Worm (Caenorhabditis elegans) whole organism, young adult: ENCODE measurements around the gene cpb-2.
A peak's percentile ranks its signal among the peaks of the same experiment; 100 is the strongest.

Experiments used
- D2030.7 ChIP-seq: fragments of 200-800 bp; sonication (Bioruptor generic); IDR thresholded peaks from 2 replicates; pipeline ENCODE4 v1.3.6; 2022; ENCODE audit warnings: missing genetic modification reagents, missing genetic modification characterization, missing compliant biosample characterization
- F22D6.2 ChIP-seq: sonication (generic microtip); optimal IDR thresholded peaks from 2 replicates; lab custom pipeline; 2016; ENCODE audit warnings: mild to moderate bottlenecking, missing genetic modification characterization, missing compliant biosample characterization
- F23B12.7 ChIP-seq: sonication (generic microtip); optimal IDR thresholded peaks from 2 replicates; lab custom pipeline; 2017; ENCODE audit warnings: missing genetic modification characterization, mild to moderate bottlenecking, missing compliant biosample characterization, antibody characterized with exemption, moderate library complexity; ENCODE audit not compliant: insufficient read depth
- F33H1.4 ChIP-seq: fragments of 200-800 bp; sonication (Bioruptor generic); IDR thresholded peaks from 2 replicates; pipeline ENCODE4 v1.3.6; 2022; ENCODE audit warnings: missing genetic modification reagents, missing genetic modification characterization, missing compliant biosample characterization
- F37B4.10 ChIP-seq: fragments of 200-800 bp; sonication (Bioruptor generic); IDR thresholded peaks from 2 replicates; pipeline ENCODE4 v1.3.6; 2022; ENCODE audit warnings: missing genetic modification characterization, missing compliant biosample characterization
- F49E8.2 ChIP-seq: sonication (generic microtip); optimal IDR thresholded peaks from 3 replicates; lab custom pipeline; 2017; ENCODE audit warnings: missing genetic modification characterization, mild to moderate bottlenecking, missing compliant biosample characterization, antibody characterized with exemption, moderate library complexity; ENCODE audit not compliant: insufficient read depth
- F52B5.7 ChIP-seq: sonication (generic microtip); optimal IDR thresholded peaks from 2 replicates; lab custom pipeline; 2016; ENCODE audit warnings: mild to moderate bottlenecking, missing genetic modification characterization, missing compliant biosample characterization
- F57A8.1 ChIP-seq: fragments of 200-800 bp; sonication (Bioruptor generic); optimal IDR thresholded peaks from 2 replicates; lab custom pipeline; 2018; ENCODE audit warnings: mild to moderate bottlenecking, missing genetic modification characterization, moderate library complexity, missing compliant biosample characterization
- F57C9.4 ChIP-seq: sonication (generic microtip); optimal IDR thresholded peaks from 2 replicates; lab custom pipeline; 2017; ENCODE audit warnings: mild to moderate bottlenecking, missing genetic modification characterization, missing compliant biosample characterization
- T26A5.8 ChIP-seq: sonication (generic microtip); optimal IDR thresholded peaks from 2 replicates; lab custom pipeline; 2016; ENCODE audit warnings: missing genetic modification characterization, missing compliant biosample characterization
- Y53G8AR.9 ChIP-seq: fragments of 200-800 bp; sonication (Bioruptor generic); conservative IDR thresholded peaks from 2 replicates; pipeline ENCODE4 v1.3.6; 2022; ENCODE audit warnings: missing genetic modification reagents, missing genetic modification characterization, missing compliant biosample characterization
- ZK185.1 ChIP-seq: sonication (generic microtip); optimal IDR thresholded peaks from 2 replicates; lab custom pipeline; 2016; ENCODE audit warnings: mild to moderate bottlenecking, missing genetic modification characterization, missing compliant biosample characterization; ENCODE audit not compliant: poor library complexity, severe bottlenecking
- akir-1 ChIP-seq: fragments of 200-800 bp; sonication (Bioruptor generic); optimal IDR thresholded peaks from 2 replicates; lab custom pipeline; 2018; ENCODE audit warnings: mild to moderate bottlenecking, missing genetic modification characterization, moderate library complexity, missing compliant biosample characterization
- ama-1 ChIP-seq, 3 experiments: fragments of 150-350 bp in 1 of 3; sonication (generic microtip) in 2 of 3; optimal IDR thresholded peaks; 2 replicates each; lab custom pipeline; 2014 to 2018; ENCODE audit warnings: missing biosample characterization in 2 of 3, missing genetic modification characterization in 2 of 3, missing genetic modification reagents in 2 of 3
- aptf-2 ChIP-seq: fragments of 200-800 bp; sonication (Bioruptor generic); conservative IDR thresholded peaks from 2 replicates; pipeline ENCODE4 v1.3.6; 2022; ENCODE audit warnings: missing genetic modification reagents, missing genetic modification characterization, missing compliant biosample characterization
- ccch-3 ChIP-seq: fragments of 200-800 bp; sonication (Bioruptor generic); optimal IDR thresholded peaks from 2 replicates; lab custom pipeline; 2018; ENCODE audit warnings: mild to moderate bottlenecking, missing genetic modification characterization, missing compliant biosample characterization
- cebp-1 ChIP-seq, 2 experiments: fragments of 200-800 bp in 1 of 2; sonication (Bioruptor generic) in 1 of 2; sonication (generic microtip) in 1 of 2; IDR thresholded peaks in 1 of 2; optimal IDR thresholded peaks in 1 of 2; 2 replicates each; pipeline versions ENCODE4 v1.3.6 to Lab custom; 2017 to 2022; ENCODE audit warnings: missing compliant biosample characterization in 2 of 2, missing genetic modification characterization in 2 of 2, mild to moderate bottlenecking in 1 of 2, missing genetic modification reagents in 1 of 2, moderate library complexity in 1 of 2
- ceh-40 ChIP-seq: fragments of 200-800 bp; sonication (Bioruptor generic); IDR thresholded peaks from 2 replicates; pipeline ENCODE4 v1.3.6; 2022; ENCODE audit warnings: missing genetic modification characterization, missing compliant biosample characterization
- dox-1 ChIP-seq: fragments of 200-800 bp; sonication (Bioruptor generic); IDR thresholded peaks from 2 replicates; pipeline ENCODE4 v1.3.6; 2022; ENCODE audit warnings: missing genetic modification reagents, missing genetic modification characterization, missing compliant biosample characterization
- efl-1 ChIP-seq: fragments of 150-350 bp; optimal IDR thresholded peaks from 2 replicates; lab custom pipeline; 2014; ENCODE audit warnings: missing biosample characterization, missing genetic modification reagents, missing genetic modification characterization
- egl-18 ChIP-seq: fragments of 200-800 bp; sonication (Bioruptor generic); IDR thresholded peaks from 2 replicates; pipeline ENCODE4 v1.3.6; 2022; ENCODE audit warnings: missing genetic modification reagents, missing genetic modification characterization, missing compliant biosample characterization
- egl-44 ChIP-seq: fragments of 200-800 bp; sonication (Bioruptor generic); IDR thresholded peaks from 2 replicates; pipeline ENCODE4 v1.3.6; 2022; ENCODE audit warnings: missing genetic modification reagents, missing genetic modification characterization, missing compliant biosample characterization
- egrh-3 ChIP-seq: fragments of 200-800 bp; sonication (Bioruptor generic); IDR thresholded peaks from 2 replicates; pipeline ENCODE4 v1.3.6; 2022; ENCODE audit warnings: missing genetic modification reagents, missing genetic modification characterization, missing compliant biosample characterization
- gei-17 ChIP-seq: fragments of 200-800 bp; sonication (Bioruptor generic); optimal IDR thresholded peaks from 2 replicates; lab custom pipeline; 2018; ENCODE audit warnings: mild to moderate bottlenecking, missing genetic modification characterization, missing compliant biosample characterization
- him-1 ChIP-seq: sonication (generic microtip); optimal IDR thresholded peaks from 2 replicates; lab custom pipeline; 2016; ENCODE audit warnings: missing genotype, missing genetic modification reagents, missing genetic modification characterization, missing compliant biosample characterization
- hmg-20 ChIP-seq: fragments of 200-800 bp; sonication (Bioruptor generic); IDR thresholded peaks from 2 replicates; pipeline ENCODE4 v1.3.6; 2022; ENCODE audit warnings: missing genetic modification reagents, missing genetic modification characterization, missing compliant biosample characterization
- hrde-1 ChIP-seq: sonication (generic microtip); optimal IDR thresholded peaks from 2 replicates; lab custom pipeline; 2016; ENCODE audit warnings: missing genetic modification characterization, mild to moderate bottlenecking, missing compliant biosample characterization, moderate library complexity, missing genotype, missing genetic modification reagents, borderline replicate concordance
- lin-26 ChIP-seq: fragments of 200-800 bp; sonication (Bioruptor generic); IDR thresholded peaks from 2 replicates; pipeline ENCODE4 v1.3.6; 2022; ENCODE audit warnings: missing genetic modification reagents, missing genetic modification characterization, missing compliant biosample characterization
- lin-35 ChIP-seq, 3 experiments: fragments of 150-350 bp in 2 of 3; sonication (generic microtip) in 1 of 3; optimal IDR thresholded peaks; 2 replicates each; lab custom pipeline; 2014 to 2018; ENCODE audit warnings: missing biosample characterization in 3 of 3, missing genetic modification characterization in 3 of 3, missing genetic modification reagents in 3 of 3
- lin-54 ChIP-seq: fragments of 200-800 bp; sonication (Bioruptor generic); optimal IDR thresholded peaks from 2 replicates; lab custom pipeline; 2018; ENCODE audit warnings: mild to moderate bottlenecking, missing genetic modification characterization, missing compliant biosample characterization
- lir-1 ChIP-seq: fragments of 200-800 bp; sonication (Bioruptor generic); conservative IDR thresholded peaks from 2 replicates; pipeline ENCODE4 v1.3.6; 2022; ENCODE audit warnings: missing genetic modification reagents, missing genetic modification characterization, missing compliant biosample characterization
- lsl-1 ChIP-seq: fragments of 200-800 bp; sonication (Bioruptor generic); optimal IDR thresholded peaks from 2 replicates; lab custom pipeline; 2018; ENCODE audit warnings: mild to moderate bottlenecking, missing genetic modification characterization, moderate library complexity, missing compliant biosample characterization
- madf-10 ChIP-seq: sonication (generic microtip); optimal IDR thresholded peaks from 2 replicates; lab custom pipeline; 2016; ENCODE audit warnings: mild to moderate bottlenecking, missing genetic modification characterization, missing compliant biosample characterization
- mxl-1 ChIP-seq: sonication (generic microtip); optimal IDR thresholded peaks from 2 replicates; lab custom pipeline; 2016; ENCODE audit warnings: missing genetic modification characterization, missing compliant biosample characterization
- nfyb-1 ChIP-seq: fragments of 200-800 bp; sonication (Bioruptor generic); IDR thresholded peaks from 2 replicates; pipeline ENCODE4 v1.3.6; 2022; ENCODE audit warnings: missing genetic modification reagents, missing genetic modification characterization, missing compliant biosample characterization
- nhr-120 ChIP-seq: fragments of 200-800 bp; sonication (Bioruptor generic); IDR thresholded peaks from 2 replicates; pipeline ENCODE4 v1.3.6; 2022; ENCODE audit warnings: missing genetic modification characterization, missing compliant biosample characterization
- nhr-80 ChIP-seq: sonication (generic microtip); optimal IDR thresholded peaks from 2 replicates; lab custom pipeline; 2016; ENCODE audit warnings: missing genetic modification characterization, missing compliant biosample characterization
- pbrm-1 ChIP-seq: fragments of 200-800 bp; sonication (Bioruptor generic); IDR thresholded peaks from 2 replicates; pipeline ENCODE4 v1.3.6; 2022; ENCODE audit warnings: missing genetic modification reagents, missing genetic modification characterization, missing compliant biosample characterization
- rpc-1 ChIP-seq, 2 experiments: fragments of 150-350 bp in 1 of 2; sonication (generic microtip) in 1 of 2; optimal IDR thresholded peaks; 2 replicates each; lab custom pipeline; 2014 to 2018; ENCODE audit warnings: missing biosample characterization in 1 of 2, missing genetic modification characterization in 1 of 2, missing genetic modification reagents in 1 of 2, missing genotype in 1 of 2
- snpc-3.4 ChIP-seq: sonication (generic microtip); optimal IDR thresholded peaks from 2 replicates; lab custom pipeline; 2017; ENCODE audit warnings: missing genetic modification characterization, mild to moderate bottlenecking, missing compliant biosample characterization, antibody characterized with exemption, moderate library complexity, missing genotype, missing genetic modification reagents
- tbp1 ChIP-seq: fragments of 200-800 bp; sonication (Bioruptor generic); optimal IDR thresholded peaks from 2 replicates; lab custom pipeline; 2018; ENCODE audit warnings: mild to moderate bottlenecking, missing genetic modification characterization, missing compliant biosample characterization
- zfh-2 ChIP-seq: fragments of 200-800 bp; sonication (Bioruptor generic); conservative IDR thresholded peaks from 2 replicates; pipeline ENCODE4 v1.3.6; 2022; ENCODE audit warnings: missing genetic modification reagents, missing genetic modification characterization, missing compliant biosample characterization
- ztf-18 ChIP-seq: sonication (generic microtip); optimal IDR thresholded peaks from 2 replicates; lab custom pipeline; 2016; ENCODE audit warnings: missing genotype, mild to moderate bottlenecking, missing genetic modification characterization, missing compliant biosample characterization
- ztf-28 ChIP-seq: fragments of 200-800 bp; sonication (Bioruptor generic); IDR thresholded peaks from 2 replicates; pipeline ENCODE4 v1.3.6; 2022; ENCODE audit warnings: missing genetic modification reagents, missing genetic modification characterization, missing compliant biosample characterization
- ztf-6 ChIP-seq: fragments of 200-800 bp; sonication (Bioruptor generic); IDR thresholded peaks from 2 replicates; pipeline ENCODE4 v1.3.6; 2022; ENCODE audit warnings: missing genetic modification reagents, missing genetic modification characterization, missing compliant biosample characterization

cpb-2 gene

ce11 chrII:6190770-6191169 is 1.8 kb upstream of the cpb-2 start:
- TF ChIP-seq rpc-1 (optimal IDR thresholded peaks at IDR 0.05; lab: Kevin White, UChicago) (no peak), rpc-1 (tag; optimal IDR thresholded peaks at IDR 0.05; lab: Kevin White, UChicago) (no peak), hrde-1 (no peak), mxl-1 (tag; lab: Kevin White, UChicago) (no peak), gei-17 (no peak), egrh-3 (GFP tag; lab: Robert Waterston, UW) (no peak)

- no peak for TF ChIP-seq T26A5.8 (tag; lab: Kevin White, UChicago)
- no peak for TF ChIP-seq nhr-120 (GFP tag; lab: Robert Waterston, UW)
- TF ChIP-seq lin-26 (GFP tag; lab: Robert Waterston, UW): no peak
- no peak for TF ChIP-seq ztf-28 (GFP tag; lab: Robert Waterston, UW)
- no peak for TF ChIP-seq snpc-3.4
- TF ChIP-seq F52B5.7 (tag; lab: Kevin White, UChicago): no peak
- TF ChIP-seq F33H1.4: no peak
- no peak for TF ChIP-seq hmg-20 (GFP tag; lab: Robert Waterston, UW)
- no peak for TF ChIP-seq lin-35 (GFP tag; optimal IDR thresholded peaks at IDR 0.05; lab: Kevin White, UChicago)
- TF ChIP-seq hrde-1: no peak
- no peak for TF ChIP-seq cebp-1 (GFP tag; IDR thresholded peaks at IDR 0.05; lab: Robert Waterston, UW)
- no peak for TF ChIP-seq cebp-1 (tag; optimal IDR thresholded peaks at IDR 0.05; lab: Kevin White, UChicago)
- TF ChIP-seq lir-1: no peak
- no peak for TF ChIP-seq ztf-18 (tag; lab: Kevin White, UChicago)
- no peak for TF ChIP-seq F57A8.1 (GFP tag; lab: Kevin White, UChicago)
- no peak for TF ChIP-seq egl-44 (GFP tag; lab: Robert Waterston, UW)
- TF ChIP-seq ceh-40 (GFP tag; lab: Robert Waterston, UW): no peak
- TF ChIP-seq efl-1 (GFP tag; lab: Kevin White, UChicago): no peak
- no peak for TF ChIP-seq F57C9.4
These were observed 1.3 kb upstream of the cpb-2 start, which contains the start of gene fkh-8 for ce11 chrII:6191293-6191692. TSS of gene fkh-8 (minus strand) at chrII:6191393.

- no peak for TF ChIP-seq nfyb-1
- no peak for TF ChIP-seq ztf-6
- no peak for TF ChIP-seq lin-54
- TF ChIP-seq him-1 (tag; lab: Kevin White, UChicago): no peak
- peak; percentile 23; the same call in 1 of the 2 replicates for TF ChIP-seq D2030.7
- TF ChIP-seq F23B12.7 (tag; lab: Kevin White, UChicago): peak; percentile 92
- no peak for TF ChIP-seq madf-10 (tag; lab: Kevin White, UChicago)
- peak; percentile 24 for TF ChIP-seq tbp1 (GFP tag; lab: Kevin White, UChicago)
- TF ChIP-seq F22D6.2 (tag; lab: Kevin White, UChicago): no peak
- TF ChIP-seq lsl-1 (GFP tag; lab: Kevin White, UChicago): peak; percentile 60
- TF ChIP-seq dox-1 (GFP tag; lab: Robert Waterston, UW): no peak
- no peak for TF ChIP-seq ama-1 (optimal IDR thresholded peaks at IDR 0.05; lab: Kevin White, UChicago)
- TF ChIP-seq ama-1 (GFP tag; optimal IDR thresholded peaks at IDR 0.05; lab: Kevin White, UChicago): no peak
- TF ChIP-seq egl-18 (GFP tag; lab: Robert Waterston, UW): no peak
- TF ChIP-seq F57A8.1 (GFP tag; lab: Kevin White, UChicago): no peak
- TF ChIP-seq zfh-2 (GFP tag; lab: Robert Waterston, UW): no peak
- no peak for TF ChIP-seq Y53G8AR.9 (GFP tag; lab: Robert Waterston, UW)
- TF ChIP-seq nhr-80 (tag; lab: Kevin White, UChicago): no peak
- TF ChIP-seq akir-1 (GFP tag; lab: Kevin White, UChicago): no peak
- TF ChIP-seq gei-17: no peak
- peak; percentile 37; the same call in 1 of the 2 replicates for TF ChIP-seq pbrm-1 (GFP tag; lab: Robert Waterston, UW)
- TF ChIP-seq ccch-3 (GFP tag; lab: Kevin White, UChicago): no peak
- TF ChIP-seq lir-1: no peak
- no peak for TF ChIP-seq F49E8.2
- no peak for TF ChIP-seq F37B4.10 (GFP tag; lab: Robert Waterston, UW)
- no peak for TF ChIP-seq ZK185.1 (tag; lab: Kevin White, UChicago)
- TF ChIP-seq aptf-2: no peak
- TF ChIP-seq hmg-20 (GFP tag; lab: Robert Waterston, UW): no peak
These were observed 4.3 kb downstream of the cpb-2 start, which contains the start of the genes rbmx-2 and C30B5.2 for ce11 chrII:6196875-6197274. TSS of gene rbmx-2 (minus strand) at chrII:6196948. TSS of gene C30B5.2 (plus strand) at chrII:6197180.
